Worm (Caenorhabditis elegans) whole organism, midembryonic: Measurements from ENCODE around the gene K12H6.9.

Experiments
- T22C8.4 ChIP-seq: fragments of 200-800 bp; sonication (Bioruptor generic); IDR thresholded peaks from 2 replicates; pipeline ENCODE4 v1.3.6; 2022; ENCODE audit warnings: missing genetic modification characterization, missing compliant biosample characterization
- cog-1 ChIP-seq: sonication (generic microtip); optimal IDR thresholded peaks from 2 replicates; lab custom pipeline; 2016; ENCODE audit warnings: missing genetic modification characterization, missing compliant biosample characterization
- klf-2 ChIP-seq: fragments of 200-800 bp; sonication (Bioruptor generic); conservative IDR thresholded peaks from 2 replicates; pipeline ENCODE4 v1.3.6; 2022; ENCODE audit warnings: missing genetic modification reagents, missing genetic modification characterization, missing compliant biosample characterization
- med-1 ChIP-seq: sonication (generic microtip); optimal IDR thresholded peaks from 2 replicates; lab custom pipeline; 2017; ENCODE audit warnings: missing genetic modification characterization, mild to moderate bottlenecking, missing compliant biosample characterization, antibody characterized with exemption, missing genetic modification reagents; ENCODE audit not compliant: insufficient read depth
- tab-1 ChIP-seq: fragments of 200-800 bp; sonication (Bioruptor generic); IDR thresholded peaks from 2 replicates; pipeline ENCODE4 v1.3.6; 2022; ENCODE audit warnings: missing genetic modification characterization, missing compliant biosample characterization
- ztf-29 ChIP-seq: fragments of 200-800 bp; sonication (Bioruptor generic); IDR thresholded peaks from 2 replicates; pipeline ENCODE4 v1.3.6; 2022; ENCODE audit warnings: missing genetic modification reagents, missing genetic modification characterization, missing compliant biosample characterization

DNA sequence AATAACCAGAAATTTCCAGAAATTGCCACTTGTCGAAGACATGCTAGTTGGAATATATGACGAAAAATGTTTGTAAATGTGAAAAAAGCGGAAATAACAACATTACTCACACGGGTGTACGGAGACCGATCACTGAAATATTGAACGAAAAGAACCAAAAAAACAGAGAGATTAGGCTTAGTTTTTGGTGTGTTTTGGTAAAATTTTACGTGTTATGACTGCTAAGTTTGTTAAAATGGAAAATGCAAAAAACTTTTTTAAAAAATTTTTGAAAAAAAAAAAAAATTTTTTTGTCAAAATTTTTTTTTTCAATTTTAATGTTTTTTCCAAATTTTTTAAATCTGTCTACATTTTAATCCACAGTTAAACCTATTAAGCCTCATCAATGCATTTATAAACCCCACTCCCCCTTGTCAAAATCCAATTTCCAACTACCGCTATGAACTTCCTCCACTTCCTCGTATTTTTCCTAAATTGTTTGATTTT, 1.7 kb upstream of the K12H6.9 start, which contains the start of the genes fut-4 and K12H6.10:
- no peak for TF ChIP-seq tab-1 (GFP tag; lab: Robert Waterston, UW)
- no peak for TF ChIP-seq klf-2 (GFP tag; lab: Robert Waterston, UW)
- TF ChIP-seq ztf-29 (GFP tag; lab: Robert Waterston, UW): no peak
- no peak for TF ChIP-seq T22C8.4 (GFP tag; lab: Robert Waterston, UW)
- TF ChIP-seq cog-1: no peak
- TF ChIP-seq med-1 (GFP tag; lab: Kevin White, UChicago): no peak
